Fruit fly (Drosophila melanogaster): Measurements from ENCODE around the gene TfIIFbeta.

Gene TfIIFbeta

DNA sequence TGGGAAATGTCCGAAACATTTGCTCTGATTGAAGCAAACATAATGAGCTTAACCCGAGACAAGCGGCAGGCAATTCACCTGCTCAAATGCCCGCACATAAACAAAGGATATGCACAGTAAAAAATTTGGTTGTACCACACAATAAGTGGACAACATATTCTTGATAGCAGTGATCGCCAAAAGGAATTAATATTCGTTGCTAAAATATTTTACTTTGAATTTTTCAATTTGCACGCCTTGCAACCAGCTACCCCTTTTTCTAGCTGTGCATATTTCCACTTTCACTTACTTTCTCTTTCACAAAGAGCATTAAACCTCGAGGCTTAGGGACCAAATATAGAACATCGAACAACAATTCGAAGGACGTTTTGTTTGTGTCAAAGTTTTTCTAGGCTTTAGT, 20.0 kb downstream of the TfIIFbeta start:
- TF ChIP-seq CG4496 (GFP tag; IDR thresholded peaks at IDR 0.05) (no peak), fd96Ca (GFP tag; IDR thresholded peaks at IDR 0.05) (0 out of 3 replicates have a peak, but pooled peaks have one; percentile 19)

DNA sequence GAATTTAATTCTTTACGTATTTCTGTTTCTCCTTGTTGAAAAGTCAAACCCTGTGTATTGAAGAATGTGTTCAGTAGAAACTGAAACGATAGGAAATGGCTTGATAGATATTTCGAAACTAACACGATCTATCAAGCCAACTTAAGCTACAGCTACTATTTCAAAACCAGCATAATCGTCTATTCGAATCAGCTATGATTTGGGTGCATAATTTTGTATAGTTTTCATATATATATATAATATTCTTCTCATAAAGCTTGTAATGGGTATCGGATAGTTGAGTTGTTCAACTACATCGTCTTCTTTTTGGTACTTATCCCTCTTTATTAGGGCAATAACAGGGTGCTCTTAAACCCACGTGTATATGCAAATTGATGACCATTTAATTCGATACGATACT, 31.7 kb downstream of the TfIIFbeta start, which contains the start of gene tomboy20:
Gene tomboy20, minus strand, starts transcription at position 101 of the 400 bp plus-strand sequence.
- TF ChIP-seq rn (GFP tag; IDR thresholded peaks at IDR 0.05): no peak

DNA sequence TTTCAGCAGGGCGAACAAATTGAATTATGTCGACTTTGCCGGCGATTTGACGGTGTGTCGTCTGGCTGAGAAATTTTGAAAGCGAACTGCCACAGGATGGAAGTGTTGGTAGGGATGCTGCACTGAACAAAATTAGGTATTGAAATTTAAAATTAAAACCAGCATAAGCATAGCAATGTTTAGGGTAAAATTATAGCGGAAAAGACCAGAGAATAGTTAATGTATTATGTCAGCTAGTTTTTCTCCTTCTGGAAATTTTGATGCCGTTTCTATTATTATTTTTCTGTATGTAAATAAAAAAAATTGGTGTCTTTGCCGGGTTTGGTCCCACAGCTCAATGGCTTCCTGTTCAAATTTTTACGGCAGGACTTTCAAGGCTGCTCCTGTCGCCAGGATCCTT, 40.9 kb downstream of the TfIIFbeta start:
- TF ChIP-seq CG13204 (GFP tag; optimal IDR thresholded peaks at IDR 0.05) (no peak), CG9948 (tag; optimal IDR thresholded peaks at IDR 0.05) (no peak), Ets98B (GFP tag; IDR thresholded peaks at IDR 0.05) (no peak), CG10348 (GFP tag; IDR thresholded peaks at IDR 0.05) (no peak), fd96Ca (GFP tag; IDR thresholded peaks at IDR 0.05) (no peak), CG14655 (GFP tag; optimal IDR thresholded peaks at IDR 0.05) (no peak), Pif1A (GFP tag; optimal IDR thresholded peaks at IDR 0.05) (no peak), CG17806 (tag; optimal IDR thresholded peaks at IDR 0.05) (no peak), Pif1B (GFP tag; optimal IDR thresholded peaks at IDR 0.05) (no peak), CG15710 (tag; optimal IDR thresholded peaks at IDR 0.05) (no peak), CG32121 (GFP tag; IDR thresholded peaks at IDR 0.05) (no peak), Snoo (tag; optimal IDR thresholded peaks at IDR 0.05) (no peak), D1 (tag; optimal IDR thresholded peaks at IDR 0.05) (no peak), CG4496 (GFP tag; IDR thresholded peaks at IDR 0.05) (no peak), CG8301 (tag; optimal IDR thresholded peaks at IDR 0.05) (no peak), CG34367 (tag; optimal IDR thresholded peaks at IDR 0.05) (no peak), EcR (GFP tag; optimal IDR thresholded peaks at IDR 0.05) (no peak)
